Worm (Caenorhabditis elegans) whole organism, L1 larva: ENCODE data around the gene srt-50.

Experiments
- C16A3.4 ChIP-seq: fragments of 150-350 bp; optimal IDR thresholded peaks from 2 replicates; lab custom pipeline; 2014; ENCODE audit warnings: missing biosample characterization, missing genetic modification characterization
- aha-1 ChIP-seq: fragments of 150-350 bp; optimal IDR thresholded peaks from 2 replicates; lab custom pipeline; 2014; ENCODE audit warnings: missing biosample characterization, missing genetic modification characterization
- aly-2 ChIP-seq: fragments of 150-350 bp; optimal IDR thresholded peaks from 2 replicates; lab custom pipeline; 2014; ENCODE audit warnings: missing biosample characterization, missing genetic modification characterization
- ama-1 ChIP-seq: fragments of 150-350 bp; optimal IDR thresholded peaks from 2 replicates; lab custom pipeline; 2014
- blmp-1 ChIP-seq: fragments of 150-350 bp; optimal IDR thresholded peaks from 2 replicates; lab custom pipeline; 2014; ENCODE audit warnings: missing biosample characterization, missing genetic modification characterization
- ceh-88 ChIP-seq: fragments of 200-800 bp; sonication (Bioruptor generic); IDR thresholded peaks from 2 replicates; pipeline ENCODE4 v1.3.6; 2022; ENCODE audit warnings: missing genetic modification characterization, missing compliant biosample characterization
- ceh-90 ChIP-seq: sonication (generic microtip); optimal IDR thresholded peaks from 2 replicates; lab custom pipeline; 2016; ENCODE audit warnings: missing genetic modification characterization, missing compliant biosample characterization
- ces-1 ChIP-seq: fragments of 150-350 bp; optimal IDR thresholded peaks from 2 replicates; lab custom pipeline; 2014; ENCODE audit warnings: missing biosample characterization, missing genetic modification reagents, missing genetic modification characterization
- dpl-1 ChIP-seq, 3 experiments: fragments of 150-350 bp in 2 of 3; sonication (generic microtip) in 1 of 3; optimal IDR thresholded peaks; 2 replicates each; lab custom pipeline; 2014 to 2017; ENCODE audit warnings: missing biosample characterization in 3 of 3, missing genetic modification characterization in 3 of 3, missing genetic modification reagents in 3 of 3
- dsc-1 ChIP-seq: sonication (generic microtip); optimal IDR thresholded peaks from 2 replicates; lab custom pipeline; 2016; ENCODE audit warnings: mild to moderate bottlenecking, missing genetic modification characterization, missing compliant biosample characterization
- efl-1 ChIP-seq, 4 experiments: fragments of 150-350 bp; optimal IDR thresholded peaks in 3 of 4; peaks in 1 of 4; 1 replicate in 1 of 4; 2 replicates in 3 of 4; lab custom pipeline; 2014; ENCODE audit warnings: missing biosample characterization in 2 of 4, missing genetic modification characterization in 2 of 4, missing genetic modification reagents in 2 of 4
- efl-3 ChIP-seq: fragments of 200-800 bp; sonication (Bioruptor generic); optimal IDR thresholded peaks from 2 replicates; lab custom pipeline; 2018; ENCODE audit warnings: mild to moderate bottlenecking, missing genetic modification characterization, missing compliant biosample characterization
- egl-13 ChIP-seq: sonication (generic microtip); optimal IDR thresholded peaks from 2 replicates; lab custom pipeline; 2016; ENCODE audit warnings: missing genotype, missing genetic modification reagents, missing genetic modification characterization, missing compliant biosample characterization
- egl-27 ChIP-seq, 2 experiments: fragments of 150-350 bp in 1 of 2; sonication (generic microtip); optimal IDR thresholded peaks; 3 replicates each; lab custom pipeline; 2017 to 2018; ENCODE audit warnings: missing biosample characterization in 2 of 2, missing genetic modification characterization in 2 of 2, missing genetic modification reagents in 2 of 2
- elt-2 ChIP-seq: sonication (generic microtip); optimal IDR thresholded peaks from 2 replicates; lab custom pipeline; 2016; ENCODE audit warnings: missing genetic modification characterization, mild to moderate bottlenecking, inconsistent platforms, missing compliant biosample characterization, missing genetic modification reagents
- elt-3 ChIP-seq, 6 experiments: fragments of 150-350 bp in 1 of 6; sonication (generic microtip); optimal IDR thresholded peaks; 2 replicates each; lab custom pipeline; 2017 to 2018; ENCODE audit warnings: missing biosample characterization in 6 of 6, missing genetic modification characterization in 6 of 6, inconsistent platforms in 1 of 6
- ets-5 ChIP-seq: fragments of 200-800 bp; sonication (Bioruptor generic); IDR thresholded peaks from 2 replicates; pipeline ENCODE4 v1.3.6; 2022; ENCODE audit warnings: missing genetic modification characterization, missing compliant biosample characterization
- fkh-10 ChIP-seq: sonication (generic microtip); optimal IDR thresholded peaks from 2 replicates; lab custom pipeline; 2017; ENCODE audit warnings: missing biosample characterization, missing genetic modification reagents, missing genetic modification characterization
- fkh-4 ChIP-seq: sonication (generic microtip); optimal IDR thresholded peaks from 2 replicates; lab custom pipeline; 2016; ENCODE audit warnings: missing compliant biosample characterization, missing genetic modification characterization, borderline replicate concordance
- grh-1 ChIP-seq: fragments of 200-800 bp; sonication (Bioruptor generic); IDR thresholded peaks from 2 replicates; pipeline ENCODE4 v1.3.6; 2022; ENCODE audit warnings: missing genetic modification reagents, missing genetic modification characterization, missing compliant biosample characterization
- hlh-17 ChIP-seq: fragments of 200-800 bp; sonication (Bioruptor generic); optimal IDR thresholded peaks from 2 replicates; lab custom pipeline; 2018; ENCODE audit warnings: missing genetic modification characterization, mild to moderate bottlenecking, missing compliant biosample characterization, moderate library complexity, borderline replicate concordance
- hlh-4 ChIP-seq: sonication (generic microtip); optimal IDR thresholded peaks from 2 replicates; lab custom pipeline; 2016; ENCODE audit warnings: mild to moderate bottlenecking, missing genetic modification characterization, missing compliant biosample characterization
- hpl-2 ChIP-seq: fragments of 150-350 bp; optimal IDR thresholded peaks from 2 replicates; lab custom pipeline; 2014; ENCODE audit warnings: missing biosample characterization, missing genetic modification reagents, missing genetic modification characterization
- irx-1 ChIP-seq: sonication (generic microtip); optimal IDR thresholded peaks from 2 replicates; lab custom pipeline; 2016; ENCODE audit warnings: missing genetic modification characterization, missing compliant biosample characterization
- lin-13 ChIP-seq: fragments of 150-350 bp; optimal IDR thresholded peaks from 2 replicates; lab custom pipeline; 2014; ENCODE audit warnings: missing biosample characterization, missing genetic modification reagents, missing genetic modification characterization
- lin-14 ChIP-seq: fragments of 200-800 bp; sonication (Bioruptor generic); optimal IDR thresholded peaks from 2 replicates; lab custom pipeline; 2018; ENCODE audit warnings: mild to moderate bottlenecking, missing genetic modification characterization, moderate library complexity, missing compliant biosample characterization
- lin-15B ChIP-seq: fragments of 150-350 bp; sonication (generic microtip); optimal IDR thresholded peaks from 3 replicates; lab custom pipeline; 2014; ENCODE audit warnings: missing biosample characterization, missing genetic modification characterization
- lin-39 ChIP-seq: fragments of 150-350 bp; optimal IDR thresholded peaks from 2 replicates; lab custom pipeline; 2014; ENCODE audit warnings: missing biosample characterization, missing genetic modification reagents, missing genetic modification characterization
- lsy-2 ChIP-seq, 2 experiments: fragments of 150-350 bp; optimal IDR thresholded peaks; 2 replicates each; lab custom pipeline; 2014; ENCODE audit warnings: missing biosample characterization in 2 of 2, missing genetic modification characterization in 2 of 2
- nhr-12 ChIP-seq: sonication (generic microtip); optimal IDR thresholded peaks from 2 replicates; lab custom pipeline; 2017; ENCODE audit warnings: missing biosample characterization, missing genetic modification characterization
- nhr-237 ChIP-seq: fragments of 150-350 bp; optimal IDR thresholded peaks from 2 replicates; lab custom pipeline; 2014; ENCODE audit warnings: missing biosample characterization, missing genetic modification characterization
- nhr-28 ChIP-seq: fragments of 150-350 bp; optimal IDR thresholded peaks from 2 replicates; lab custom pipeline; 2014; ENCODE audit warnings: missing biosample characterization, missing genetic modification characterization
- nhr-71 ChIP-seq: sonication (generic microtip); optimal IDR thresholded peaks from 2 replicates; lab custom pipeline; 2016; ENCODE audit warnings: mild to moderate bottlenecking, missing genetic modification characterization, moderate library complexity, missing compliant biosample characterization
- nhr-85 ChIP-seq: sonication (generic microtip); peaks from one replicate; lab custom pipeline; 2016; ENCODE audit warnings: missing genetic modification characterization, inconsistent platforms, missing compliant biosample characterization
- nhr-90 ChIP-seq: sonication (generic microtip); optimal IDR thresholded peaks from 2 replicates; lab custom pipeline; 2016; ENCODE audit warnings: mild to moderate bottlenecking, missing genetic modification characterization, missing compliant biosample characterization; ENCODE audit not compliant: poor library complexity
- pax-3 ChIP-seq: fragments of 200-800 bp; sonication (Bioruptor generic); optimal IDR thresholded peaks from 2 replicates; lab custom pipeline; 2018; ENCODE audit warnings: mild to moderate bottlenecking, missing genetic modification characterization, moderate library complexity, missing compliant biosample characterization
- rnt-1 ChIP-seq: sonication (generic microtip); optimal IDR thresholded peaks from 2 replicates; lab custom pipeline; 2016; ENCODE audit warnings: mild to moderate bottlenecking, missing genetic modification characterization, moderate library complexity, missing compliant biosample characterization
- skn-1 ChIP-seq: fragments of 150-350 bp; optimal IDR thresholded peaks from 2 replicates; lab custom pipeline; 2014; ENCODE audit warnings: missing biosample characterization, missing genetic modification characterization
- sox-4 ChIP-seq: sonication (generic microtip); optimal IDR thresholded peaks from 2 replicates; lab custom pipeline; 2016; ENCODE audit warnings: missing genetic modification characterization, missing compliant biosample characterization
- sptf-1 ChIP-seq: fragments of 150-350 bp; optimal IDR thresholded peaks from 2 replicates; lab custom pipeline; 2014; ENCODE audit warnings: missing biosample characterization, missing genetic modification characterization
- sup-37 ChIP-seq: fragments of 200-800 bp; sonication (Bioruptor generic); optimal IDR thresholded peaks from 2 replicates; lab custom pipeline; 2018; ENCODE audit warnings: mild to moderate bottlenecking, missing genetic modification characterization, missing compliant biosample characterization
- swsn-7 ChIP-seq: sonication (generic microtip); optimal IDR thresholded peaks from 2 replicates; lab custom pipeline; 2016; ENCODE audit warnings: missing genetic modification characterization, missing compliant biosample characterization
- tbx-2 ChIP-seq: sonication (generic microtip); optimal IDR thresholded peaks from 2 replicates; lab custom pipeline; 2016; ENCODE audit warnings: missing genetic modification characterization, missing compliant biosample characterization
- tlp-1 ChIP-seq: fragments of 150-350 bp; optimal IDR thresholded peaks from 2 replicates; lab custom pipeline; 2014; ENCODE audit warnings: missing biosample characterization, missing genetic modification characterization
- unc-130 ChIP-seq: fragments of 150-350 bp; optimal IDR thresholded peaks from 2 replicates; lab custom pipeline; 2017; ENCODE audit warnings: missing biosample characterization, missing genetic modification characterization, inconsistent platforms
- unc-30 ChIP-seq: sonication (generic microtip); optimal IDR thresholded peaks from 2 replicates; lab custom pipeline; 2017; ENCODE audit warnings: missing biosample characterization, missing genetic modification characterization
- unc-62 ChIP-seq: fragments of 150-350 bp; optimal IDR thresholded peaks from 2 replicates; lab custom pipeline; 2014; ENCODE audit warnings: missing biosample characterization, missing genetic modification reagents, missing genetic modification characterization
- unc-98 ChIP-seq: fragments of 200-800 bp; sonication (Bioruptor generic); IDR thresholded peaks from 2 replicates; pipeline ENCODE4 v1.3.6; 2022; ENCODE audit warnings: missing genetic modification characterization, missing compliant biosample characterization
- vab-15 ChIP-seq: sonication (generic microtip); optimal IDR thresholded peaks from 2 replicates; lab custom pipeline; 2017; ENCODE audit warnings: missing genotype, mild to moderate bottlenecking, missing genetic modification characterization, missing compliant biosample characterization
- xbp-1 ChIP-seq: sonication (generic microtip); optimal IDR thresholded peaks from 2 replicates; lab custom pipeline; 2016; ENCODE audit warnings: missing genetic modification characterization, missing compliant biosample characterization
- zag-1 ChIP-seq: fragments of 150-350 bp; optimal IDR thresholded peaks from 2 replicates; lab custom pipeline; 2014; ENCODE audit warnings: missing biosample characterization, missing genetic modification characterization
- ztf-11 ChIP-seq, 2 experiments: sonication (generic microtip); optimal IDR thresholded peaks; 2 replicates each; lab custom pipeline; 2016 to 2017; ENCODE audit warnings: missing genetic modification characterization in 2 of 2, missing biosample characterization in 1 of 2, missing compliant biosample characterization in 1 of 2

Gene srt-50

DNA sequence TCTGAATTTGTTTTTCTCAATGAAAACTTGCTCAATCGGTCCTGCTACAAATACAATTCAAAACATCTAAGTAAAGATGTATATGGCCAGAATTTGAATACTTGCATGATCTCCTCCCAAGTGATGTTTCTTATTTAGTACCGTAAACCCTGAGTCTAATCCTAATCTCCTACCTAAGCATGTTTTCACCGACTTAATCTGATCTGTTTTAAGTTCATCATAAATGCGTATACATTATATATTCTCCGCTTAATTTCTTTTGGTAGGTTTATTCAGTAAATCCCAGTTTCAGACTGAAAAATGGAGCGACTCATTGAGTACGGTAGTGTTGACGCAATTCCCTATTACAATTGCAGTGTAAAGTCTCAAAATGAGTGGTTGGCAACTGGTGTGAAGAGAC is at the start of gene srt-50:
Gene srt-50, plus strand, starts transcription at position 301 of the 400 bp plus-strand sequence.
- TF ChIP-seq fkh-4 (tag; lab: Kevin White, UChicago) (no peak), zag-1 (tag; lab: Kevin White, UChicago) (no peak), aha-1 (no peak), nhr-28 (tag; lab: Kevin White, UChicago) (no peak), hlh-17 (GFP tag; lab: Kevin White, UChicago) (no peak), dsc-1 (tag; lab: Kevin White, UChicago) (no peak), C16A3.4 (no peak), lin-14 (no peak), efl-3 (GFP tag; lab: Kevin White, UChicago) (no peak), efl-1 (optimal IDR thresholded peaks at IDR 0.05; lab: Kevin White, UChicago) (no peak), efl-1 (GFP tag; optimal IDR thresholded peaks at IDR 0.05 in 1 of 2; lab: Kevin White, UChicago) (no peak), tbx-2 (no peak), ceh-88 (GFP tag; lab: Robert Waterston, UW) (no peak), fkh-10 (no peak), dpl-1 (GFP tag; optimal IDR thresholded peaks at IDR 0.05; lab: Kevin White, UChicago) (no peak), grh-1 (GFP tag; lab: Robert Waterston, UW) (no peak), ces-1 (GFP tag; lab: Kevin White, UChicago) (no peak), lin-39 (tag; lab: Kevin White, UChicago) (no peak)
- TF ChIP-seq, all 84 proteins: peak for 0

DNA sequence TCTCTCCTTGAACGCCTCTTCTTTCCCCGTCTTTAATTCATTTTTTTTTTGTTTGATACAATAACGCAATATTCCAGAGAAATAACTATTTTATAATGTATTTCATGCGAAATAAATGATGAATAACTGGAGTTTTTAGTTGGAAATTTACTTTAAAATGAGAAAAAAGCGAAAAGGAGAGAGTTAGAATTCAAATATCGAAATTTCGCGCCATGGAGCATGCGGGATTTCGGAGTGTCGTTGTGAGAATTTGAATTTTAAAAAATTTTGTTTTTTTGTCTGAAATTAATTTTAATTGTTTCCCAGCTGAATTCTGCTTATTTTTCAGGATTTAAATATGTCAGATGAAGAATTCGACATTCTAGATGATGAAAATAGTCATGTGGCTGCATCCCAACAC is 49.1 kb upstream of the srt-50 start, which contains the start of gene fcd-2:
Gene fcd-2, plus strand, starts transcription at position 327 of the 400 bp plus-strand sequence.
- TF ChIP-seq lin-15B (peak; percentile 64), lin-14 (no peak), rnt-1 (peak; percentile 35), tlp-1 (no peak), sup-37 (GFP tag; lab: Kevin White, UChicago) (no peak), sptf-1 (no peak), nhr-90 (tag; lab: Kevin White, UChicago) (peak; percentile 5), elt-2 (tag; lab: Kevin White, UChicago) (no peak), aly-2 (tag; lab: Kevin White, UChicago) (peak; percentile 18), ces-1 (GFP tag; lab: Kevin White, UChicago) (no peak), nhr-71 (tag; lab: Kevin White, UChicago) (peak; percentile 65), lsy-2 (tag; optimal IDR thresholded peaks at IDR 0.05; lab: Kevin White, UChicago) (peak; percentile 45 to 80), unc-30 (no peak), egl-27 (tag; optimal IDR thresholded peaks at IDR 0.05; lab: Kevin White, UChicago) (no peak), swsn-7 (tag; lab: Kevin White, UChicago) (peak; percentile 38), lin-13 (GFP tag; lab: Kevin White, UChicago) (peak; percentile 30), hpl-2 (no peak), unc-130 (tag; lab: Kevin White, UChicago) (no peak), hlh-4 (tag; lab: Kevin White, UChicago) (no peak), unc-62 (GFP tag; lab: Kevin White, UChicago) (no peak), ets-5 (no peak), blmp-1 (peak; percentile 66), vab-15 (tag; lab: Kevin White, UChicago) (no peak), elt-3 (tag; optimal IDR thresholded peaks at IDR 0.05; lab: Kevin White, UChicago) (no peak), fkh-4 (tag; lab: Kevin White, UChicago) (no peak), nhr-237 (tag; lab: Kevin White, UChicago) (no peak), C16A3.4 (peak; percentile 65), ama-1 (lab: Kevin White, UChicago) (no peak), sox-4 (tag; lab: Kevin White, UChicago) (no peak), skn-1 (tag; lab: Kevin White, UChicago) (peak; percentile 73), ceh-90 (tag; lab: Kevin White, UChicago) (no peak), egl-13 (tag; lab: Kevin White, UChicago) (peak; percentile 4), ztf-11 (tag; optimal IDR thresholded peaks at IDR 0.05; lab: Kevin White, UChicago) (no peak), nhr-85 (tag; lab: Kevin White, UChicago) (peak; percentile 66), unc-98 (GFP tag; lab: Robert Waterston, UW) (no peak), pax-3 (tag; lab: Kevin White, UChicago) (no peak), lin-39 (tag; lab: Kevin White, UChicago) (no peak), ceh-88 (GFP tag; lab: Robert Waterston, UW) (no peak), nhr-12 (tag; lab: Kevin White, UChicago) (no peak), irx-1 (tag; lab: Kevin White, UChicago) (no peak), xbp-1 (tag; lab: Kevin White, UChicago) (peak; percentile 59)
